Worm (Caenorhabditis elegans) whole organism, L1 larva: Measurements from ENCODE around the gene F59A6.4.
A peak's percentile ranks its signal among the peaks of the same experiment; 100 is the strongest.

Source experiments
- blmp-1 ChIP-seq: fragments of 150-350 bp; optimal IDR thresholded peaks from 2 replicates; lab custom pipeline; 2014; ENCODE audit warnings: missing biosample characterization, missing genetic modification characterization
- dsc-1 ChIP-seq: sonication (generic microtip); optimal IDR thresholded peaks from 2 replicates; lab custom pipeline; 2016; ENCODE audit warnings: mild to moderate bottlenecking, missing genetic modification characterization, missing compliant biosample characterization
- lin-15B ChIP-seq: fragments of 150-350 bp; sonication (generic microtip); optimal IDR thresholded peaks from 3 replicates; lab custom pipeline; 2014; ENCODE audit warnings: missing biosample characterization, missing genetic modification characterization
- nhr-76 ChIP-seq: sonication (generic microtip); optimal IDR thresholded peaks from 2 replicates; lab custom pipeline; 2017; ENCODE audit warnings: missing biosample characterization, missing genetic modification characterization
- nhr-85 ChIP-seq: sonication (generic microtip); peaks from one replicate; lab custom pipeline; 2016; ENCODE audit warnings: missing genetic modification characterization, inconsistent platforms, missing compliant biosample characterization
- pqm-1 ChIP-seq: sonication (generic microtip); optimal IDR thresholded peaks from 3 replicates; lab custom pipeline; 2017; ENCODE audit warnings: missing biosample characterization, missing genetic modification characterization
- skn-1 ChIP-seq: fragments of 150-350 bp; optimal IDR thresholded peaks from 2 replicates; lab custom pipeline; 2014; ENCODE audit warnings: missing biosample characterization, missing genetic modification characterization

- TF ChIP-seq skn-1 (tag; lab: Kevin White, UChicago) (no peak), nhr-76 (tag; lab: Kevin White, UChicago) (no peak), nhr-85 (no peak), dsc-1 (tag; lab: Kevin White, UChicago) (no peak), pqm-1 (no peak), blmp-1 (tag; lab: Kevin White, UChicago) (peak; percentile 7), lin-15B (tag; lab: Kevin White, UChicago) (peak; percentile 37)
Observed at ce11 chrII:4959719-4960118, 45.2 kb upstream of the F59A6.4 start, which contains the start of gene ulp-2.
